Worm (Caenorhabditis elegans) whole organism, L4 larva: ENCODE measurements around the gene C25F9.12.

Experiments
- Y105C5A.15 ChIP-seq: fragments of 200-800 bp; sonication (Bioruptor generic); IDR thresholded peaks from 2 replicates; pipeline ENCODE4 v1.3.6; 2022; ENCODE audit warnings: missing genetic modification characterization, missing compliant biosample characterization
- Y75B8A.6 ChIP-seq: fragments of 200-800 bp; sonication (Bioruptor generic); IDR thresholded peaks from 2 replicates; pipeline ENCODE4 v1.3.6; 2022; ENCODE audit warnings: missing genetic modification reagents, missing genetic modification characterization, missing compliant biosample characterization
- ZK337.2 ChIP-seq: fragments of 200-800 bp; sonication (Bioruptor generic); IDR thresholded peaks from 2 replicates; pipeline ENCODE4 v1.3.6; 2022; ENCODE audit warnings: missing genetic modification reagents, missing genetic modification characterization, missing compliant biosample characterization
- aly-2 ChIP-seq: sonication (generic microtip); optimal IDR thresholded peaks from 2 replicates; lab custom pipeline; 2018; ENCODE audit warnings: missing biosample characterization, missing genetic modification characterization
- attf-4 ChIP-seq: sonication (generic microtip); optimal IDR thresholded peaks from 3 replicates; lab custom pipeline; 2017; ENCODE audit warnings: missing biosample characterization, missing genetic modification characterization
- ceh-20 ChIP-seq: fragments of 200-800 bp; sonication (Bioruptor generic); IDR thresholded peaks from 2 replicates; pipeline ENCODE4 v1.3.6; 2022; ENCODE audit warnings: missing genetic modification reagents, missing genetic modification characterization, missing compliant biosample characterization
- ceh-28 ChIP-seq: fragments of 150-350 bp; optimal IDR thresholded peaks from 2 replicates; lab custom pipeline; 2014; ENCODE audit warnings: missing biosample characterization, missing genetic modification reagents, missing genetic modification characterization
- ceh-32 ChIP-seq: sonication (generic microtip); optimal IDR thresholded peaks from 2 replicates; lab custom pipeline; 2016; ENCODE audit warnings: mild to moderate bottlenecking, missing genetic modification characterization, missing compliant biosample characterization; ENCODE audit not compliant: poor library complexity
- ceh-44 ChIP-seq: fragments of 200-800 bp; sonication (Bioruptor generic); IDR thresholded peaks from 2 replicates; pipeline ENCODE4 v1.3.6; 2022; ENCODE audit warnings: missing genetic modification reagents, missing genetic modification characterization, missing compliant biosample characterization
- ceh-62 ChIP-seq: sonication (generic microtip); optimal IDR thresholded peaks from 2 replicates; lab custom pipeline; 2017; ENCODE audit warnings: missing biosample characterization, missing genetic modification characterization
- ceh-82 ChIP-seq: sonication (generic microtip); optimal IDR thresholded peaks from 2 replicates; lab custom pipeline; 2017; ENCODE audit warnings: missing biosample characterization, missing genetic modification characterization
- cey-2 ChIP-seq: sonication (generic microtip); optimal IDR thresholded peaks from 3 replicates; lab custom pipeline; 2017; ENCODE audit warnings: missing genetic modification characterization, mild to moderate bottlenecking, missing compliant biosample characterization, antibody characterized with exemption, borderline replicate concordance; ENCODE audit not compliant: insufficient read depth
- ctbp-1 ChIP-seq: fragments of 200-800 bp; sonication (Bioruptor generic); IDR thresholded peaks from 2 replicates; pipeline ENCODE4 v1.3.6; 2022; ENCODE audit warnings: missing genetic modification reagents, missing genetic modification characterization, missing compliant biosample characterization
- daf-16 ChIP-seq, 3 experiments: sonication (generic microtip); optimal IDR thresholded peaks; 2 replicates each; lab custom pipeline; 2016 to 2017; ENCODE audit warnings: missing genetic modification characterization in 3 of 3, missing genetic modification reagents in 3 of 3, mild to moderate bottlenecking in 2 of 3, missing compliant biosample characterization in 2 of 3, missing biosample characterization in 1 of 3, moderate library complexity in 1 of 3
- daf-19 ChIP-seq: fragments of 200-800 bp; sonication (Bioruptor generic); conservative IDR thresholded peaks from 2 replicates; pipeline ENCODE4 v1.3.6; 2022; ENCODE audit warnings: missing genetic modification characterization, missing compliant biosample characterization
- daf-8 ChIP-seq: fragments of 200-800 bp; sonication (Bioruptor generic); IDR thresholded peaks from 2 replicates; pipeline ENCODE4 v1.3.6; 2022; ENCODE audit warnings: missing genetic modification characterization, missing compliant biosample characterization
- dmd-6 ChIP-seq: fragments of 200-800 bp; sonication (Bioruptor generic); IDR thresholded peaks from 2 replicates; pipeline ENCODE4 v1.3.6; 2022; ENCODE audit warnings: missing genetic modification reagents, missing genetic modification characterization, missing compliant biosample characterization
- dpl-1 ChIP-seq: fragments of 150-350 bp; optimal IDR thresholded peaks from 2 replicates; lab custom pipeline; 2014; ENCODE audit warnings: missing biosample characterization, missing genetic modification reagents, missing genetic modification characterization
- duxl-1 ChIP-seq: sonication (generic microtip); optimal IDR thresholded peaks from 2 replicates; lab custom pipeline; 2016; ENCODE audit warnings: mild to moderate bottlenecking, missing genetic modification characterization, moderate library complexity, missing compliant biosample characterization; ENCODE audit not compliant: poor library complexity
- dve-1 ChIP-seq: sonication (generic microtip); optimal IDR thresholded peaks from 2 replicates; lab custom pipeline; 2017; ENCODE audit warnings: antibody characterized with exemption, mild to moderate bottlenecking, missing genetic modification characterization, missing compliant biosample characterization; ENCODE audit not compliant: insufficient read depth
- fkh-10 ChIP-seq: fragments of 150-350 bp; optimal IDR thresholded peaks from 2 replicates; lab custom pipeline; 2014; ENCODE audit warnings: missing biosample characterization, missing genetic modification reagents, missing genetic modification characterization
- hlh-11 ChIP-seq: fragments of 200-800 bp; sonication (Bioruptor generic); optimal IDR thresholded peaks from 2 replicates; lab custom pipeline; 2018; ENCODE audit warnings: mild to moderate bottlenecking, missing genetic modification characterization, missing compliant biosample characterization
- lin-1 ChIP-seq: fragments of 200-800 bp; sonication (Bioruptor generic); IDR thresholded peaks from 2 replicates; pipeline ENCODE4 v1.3.6; 2022; ENCODE audit warnings: missing genetic modification reagents, missing genetic modification characterization, missing compliant biosample characterization
- lin-15B ChIP-seq: fragments of 150-350 bp; sonication (generic microtip); optimal IDR thresholded peaks from 3 replicates; lab custom pipeline; 2014; ENCODE audit warnings: missing biosample characterization, missing genetic modification characterization
- lir-3 ChIP-seq: sonication (generic microtip); optimal IDR thresholded peaks from 2 replicates; lab custom pipeline; 2016; ENCODE audit warnings: mild to moderate bottlenecking, missing genetic modification characterization, missing compliant biosample characterization
- lsy-2 ChIP-seq, 2 experiments: fragments of 150-350 bp in 1 of 2; sonication (generic microtip) in 1 of 2; optimal IDR thresholded peaks; 2 replicates each; lab custom pipeline; 2014 to 2017; ENCODE audit warnings: missing biosample characterization in 2 of 2, missing genetic modification characterization in 2 of 2
- mdt-29 ChIP-seq: fragments of 200-800 bp; sonication (Bioruptor generic); IDR thresholded peaks from 2 replicates; pipeline ENCODE4 v1.3.6; 2022; ENCODE audit warnings: missing genetic modification reagents, missing genetic modification characterization, missing compliant biosample characterization
- mep-1 ChIP-seq: fragments of 150-350 bp; sonication (generic microtip); optimal IDR thresholded peaks from 3 replicates; lab custom pipeline; 2014; ENCODE audit warnings: missing biosample characterization, missing genetic modification characterization
- mes-2 ChIP-seq: sonication (generic microtip); optimal IDR thresholded peaks from 2 replicates; lab custom pipeline; 2016; ENCODE audit warnings: missing genotype, mild to moderate bottlenecking, missing genetic modification characterization, missing compliant biosample characterization; ENCODE audit not compliant: poor library complexity, severe bottlenecking
- mxl-2 ChIP-seq: fragments of 200-800 bp; sonication (Bioruptor generic); conservative IDR thresholded peaks from 2 replicates; pipeline ENCODE4 v1.3.6; 2022; ENCODE audit warnings: missing genetic modification reagents, missing genetic modification characterization, missing compliant biosample characterization
- nhr-11 ChIP-seq: fragments of 150-350 bp; optimal IDR thresholded peaks from 2 replicates; lab custom pipeline; 2014; ENCODE audit warnings: missing biosample characterization, missing genetic modification characterization
- nhr-28 ChIP-seq: fragments of 150-350 bp; optimal IDR thresholded peaks from 2 replicates; lab custom pipeline; 2014; ENCODE audit warnings: missing biosample characterization, missing genetic modification characterization
- nhr-76 ChIP-seq: fragments of 150-350 bp; optimal IDR thresholded peaks from 2 replicates; lab custom pipeline; 2014; ENCODE audit warnings: missing biosample characterization, missing genetic modification characterization
- nhr-77 ChIP-seq: fragments of 150-350 bp; optimal IDR thresholded peaks from 2 replicates; lab custom pipeline; 2014; ENCODE audit warnings: missing biosample characterization, missing genetic modification characterization
- pqm-1 ChIP-seq: sonication (generic microtip); optimal IDR thresholded peaks from 2 replicates; lab custom pipeline; 2017; ENCODE audit warnings: missing biosample characterization, missing genetic modification characterization
- rbr-2 ChIP-seq: sonication (generic microtip); optimal IDR thresholded peaks from 2 replicates; lab custom pipeline; 2016; ENCODE audit warnings: missing genotype, missing genetic modification characterization, missing compliant biosample characterization
- skn-1 ChIP-seq: fragments of 150-350 bp; optimal IDR thresholded peaks from 2 replicates; lab custom pipeline; 2014; ENCODE audit warnings: missing biosample characterization, missing genetic modification characterization
- spr-3 ChIP-seq: fragments of 200-800 bp; sonication (Bioruptor generic); optimal IDR thresholded peaks from 2 replicates; lab custom pipeline; 2018; ENCODE audit warnings: mild to moderate bottlenecking, missing genetic modification characterization, missing compliant biosample characterization
- tra-1 ChIP-seq: fragments of 200-800 bp; sonication (Bioruptor generic); IDR thresholded peaks from 2 replicates; pipeline ENCODE4 v1.3.6; 2022; ENCODE audit warnings: missing genetic modification reagents, missing genetic modification characterization, missing compliant biosample characterization
- vab-7 ChIP-seq: fragments of 200-800 bp; sonication (Bioruptor generic); IDR thresholded peaks from 2 replicates; pipeline ENCODE4 v1.3.6; 2022; ENCODE audit warnings: missing genetic modification reagents, missing genetic modification characterization, missing compliant biosample characterization

C25F9.12 gene

ce11 chrV:19377014-19377494 lies 25.7 kb downstream of the C25F9.12 start, which contains the start of gene nceh-1:
TSS of gene nceh-1 (plus strand) at chrV:19377444.
- TF ChIP-seq pqm-1 (tag; lab: Kevin White, UChicago) (peak; percentile 28), cey-2 (no peak), mep-1 (tag; lab: Kevin White, UChicago) (peak; percentile 25), nhr-77 (peak; percentile 30), dve-1 (tag; lab: Kevin White, UChicago) (peak; percentile 68), Y105C5A.15 (GFP tag; lab: Robert Waterston, UW) (no peak), daf-16 (GFP tag; optimal IDR thresholded peaks at IDR 0.05; lab: Kevin White, UChicago) (no peak), daf-16 (tag; optimal IDR thresholded peaks at IDR 0.05; lab: Kevin White, UChicago) (peak; percentile 99), ceh-62 (no peak), aly-2 (tag; lab: Kevin White, UChicago) (no peak), nhr-11 (no peak), nhr-28 (tag; lab: Kevin White, UChicago) (peak; percentile 47)

DNA sequence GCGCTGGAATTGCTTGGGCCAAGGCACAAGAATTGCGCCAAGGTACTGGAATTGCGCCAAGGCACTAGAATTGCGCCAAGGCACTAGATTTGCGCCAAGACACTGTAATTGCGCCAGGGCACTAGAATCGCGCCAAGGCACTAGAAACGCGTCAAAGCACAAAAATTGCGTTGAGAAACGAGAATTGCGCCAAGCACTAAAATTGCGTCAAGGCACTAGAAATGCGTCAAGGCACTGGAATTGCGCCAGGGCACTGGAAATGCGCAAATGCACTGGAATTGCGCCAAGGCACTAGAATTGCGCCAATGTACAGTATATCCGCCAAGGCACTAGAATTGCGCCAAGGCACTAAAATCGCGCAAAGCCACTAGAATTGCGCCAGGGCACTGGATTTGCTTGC lies 31.0 kb downstream of the C25F9.12 start:
- no peak for TF ChIP-seq hlh-11 (tag; lab: Kevin White, UChicago)
- no peak for TF ChIP-seq mxl-2 (GFP tag; lab: Robert Waterston, UW)
- TF ChIP-seq ceh-20 (GFP tag; lab: Robert Waterston, UW), result no peak
- no peak for TF ChIP-seq ceh-32 (tag; lab: Kevin White, UChicago)
- no peak for TF ChIP-seq vab-7 (GFP tag; lab: Robert Waterston, UW)

- no peak for TF ChIP-seq daf-19 (GFP tag; lab: Robert Waterston, UW)
- no peak for TF ChIP-seq pqm-1 (tag; lab: Kevin White, UChicago)
- no peak for TF ChIP-seq ceh-82 (tag; lab: Kevin White, UChicago)
- TF ChIP-seq rbr-2 (tag; lab: Kevin White, UChicago), result no peak
- no peak for TF ChIP-seq mes-2
- no peak for TF ChIP-seq Y75B8A.6
- TF ChIP-seq skn-1 (tag; lab: Kevin White, UChicago), result no peak
- no peak for TF ChIP-seq ctbp-1 (GFP tag; lab: Robert Waterston, UW)
- no peak for TF ChIP-seq tra-1
- TF ChIP-seq nhr-76 (tag; lab: Kevin White, UChicago), result no peak
- TF ChIP-seq attf-4 (tag; lab: Kevin White, UChicago), result no peak
- no peak for TF ChIP-seq lsy-2 (tag; optimal IDR thresholded peaks at IDR 0.05; lab: Kevin White, UChicago)
- no peak for TF ChIP-seq dpl-1 (GFP tag; lab: Kevin White, UChicago)
- TF ChIP-seq lir-3 (tag; lab: Kevin White, UChicago), result no peak
- no peak for TF ChIP-seq spr-3 (GFP tag; lab: Kevin White, UChicago)
- TF ChIP-seq daf-8 (GFP tag; lab: Robert Waterston, UW), result no peak
- no peak for TF ChIP-seq ZK337.2 (GFP tag; lab: Robert Waterston, UW)
- TF ChIP-seq fkh-10, result no peak
- TF ChIP-seq ceh-44, result no peak
- no peak for TF ChIP-seq lin-15B
Measured at ce11 chrV:19371253-19371652, 31.5 kb downstream of the C25F9.12 start, which contains the start of gene Y43F8A.2. TSS of gene Y43F8A.2 (plus strand) at chrV:19371553.

DNA sequence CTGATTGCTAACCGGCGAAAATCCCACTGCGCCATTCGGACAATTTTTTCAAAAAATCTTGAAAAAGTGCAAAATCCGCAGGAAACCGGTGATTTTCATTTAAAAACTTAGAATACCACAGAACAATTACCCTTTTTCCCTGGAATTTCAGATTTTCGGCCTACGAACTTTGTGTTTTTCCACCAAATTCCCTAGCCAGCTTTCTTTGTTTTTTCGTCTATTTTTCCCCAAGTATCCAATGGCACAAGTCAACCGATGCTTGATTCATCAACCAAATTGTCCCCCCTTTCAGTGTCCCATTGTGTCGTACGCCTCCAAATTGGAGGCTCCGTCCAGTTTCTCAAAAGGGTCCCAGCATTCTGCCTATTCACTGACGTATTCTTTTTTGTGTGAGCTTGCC lies 32.6 kb downstream of the C25F9.12 start, which contains the start of gene Y43F8A.1:
TSS of gene Y43F8A.1 (plus strand) at position 301 of the 400 bp plus-strand sequence.
- TF ChIP-seq dmd-6 (no peak), aly-2 (tag; lab: Kevin White, UChicago) (no peak), ceh-28 (tag; lab: Kevin White, UChicago) (no peak), lin-1 (GFP tag; lab: Robert Waterston, UW) (no peak), nhr-28 (tag; lab: Kevin White, UChicago) (no peak), mdt-29 (GFP tag; lab: Robert Waterston, UW) (no peak), duxl-1 (tag; lab: Kevin White, UChicago) (no peak)
